Worm (Caenorhabditis elegans): Measurements from ENCODE around the gene F01F1.3.

DNA sequence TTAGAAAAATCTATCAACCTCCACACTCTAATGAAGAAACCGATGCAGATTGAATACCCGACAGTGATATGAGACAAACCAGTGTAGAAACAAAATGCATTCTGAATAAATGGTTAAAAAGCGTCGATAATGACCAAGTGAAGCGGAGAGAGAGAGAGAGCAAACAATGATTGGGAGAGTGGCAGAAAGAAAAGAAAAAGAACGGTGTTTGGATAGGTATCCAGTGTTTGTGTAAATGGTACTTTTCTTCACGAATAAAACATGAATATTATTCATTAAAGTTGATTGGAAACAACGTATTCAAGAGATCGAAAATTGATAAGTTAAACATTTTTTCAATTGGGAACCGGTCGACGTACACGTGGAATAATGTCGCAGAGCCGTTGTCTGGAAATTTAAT is 2.3 kb upstream of the F01F1.3 start, which contains the start of gene F01F1.15:
- no peak for TF ChIP-seq klf-2 (GFP tag; conservative IDR thresholded peaks at IDR 0.05)
- no peak for TF ChIP-seq ztf-29 (GFP tag; IDR thresholded peaks at IDR 0.05)
- TF ChIP-seq tab-1 (GFP tag; IDR thresholded peaks at IDR 0.05) = no peak
- TF ChIP-seq flt-1 (GFP tag; IDR thresholded peaks at IDR 0.05) = no peak
- no peak for TF ChIP-seq T22C8.4 (GFP tag; IDR thresholded peaks at IDR 0.05)

Data from whole organism, midembryonic.